Fruit fly (Drosophila melanogaster) whole organism, embryonic: ENCODE measurements around the gene CG14442.
A peak's percentile ranks its signal among the peaks of the same experiment; 100 is the strongest.

Experiments
- Bgb ChIP-seq: fragments of 200-800 bp; sonication (Bioruptor generic); IDR thresholded peaks from 2 replicates; pipeline ENCODE4 v1.3.6; 2022; ENCODE audit warnings: missing biosample characterization, missing genetic modification characterization; ENCODE audit not compliant: partially characterized antibody
- BtbVII ChIP-seq: fragments of 200-800 bp; sonication (Bioruptor generic); optimal IDR thresholded peaks from 3 replicates; lab custom pipeline; 2017; ENCODE audit warnings: missing biosample characterization, mild to moderate bottlenecking, missing genetic modification characterization
- C15 ChIP-seq: fragments of 200-800 bp; sonication (Bioruptor generic); IDR thresholded peaks from 3 replicates; pipeline ENCODE4 v1.3.6; 2022; ENCODE audit warnings: missing biosample characterization, missing genetic modification characterization
- CG13287 ChIP-seq: fragments of 200-800 bp; sonication (Bioruptor generic); IDR thresholded peaks from 2 replicates; pipeline ENCODE4 v1.3.6; 2022; ENCODE audit warnings: missing biosample characterization, missing genetic modification characterization; ENCODE audit not compliant: partially characterized antibody
- CG15696 ChIP-seq: fragments of 200-800 bp; sonication (Bioruptor generic); optimal IDR thresholded peaks from 2 replicates; lab custom pipeline; 2019; ENCODE audit warnings: missing biosample characterization, mild to moderate bottlenecking, missing genetic modification characterization, moderate library complexity
- CG16779 ChIP-seq: fragments of 200-800 bp; sonication (Bioruptor generic); IDR thresholded peaks from 2 replicates; pipeline ENCODE4 v1.3.6; 2022; ENCODE audit warnings: missing biosample characterization, missing genetic modification characterization
- CG17568 ChIP-seq: fragments of 200-800 bp; sonication (Bioruptor generic); optimal IDR thresholded peaks from 2 replicates; lab custom pipeline; 2018; ENCODE audit warnings: missing biosample characterization, mild to moderate bottlenecking, missing genetic modification characterization, moderate library complexity
- CG2129 ChIP-seq: fragments of 200-800 bp; sonication (Bioruptor generic); IDR thresholded peaks from 2 replicates; pipeline ENCODE4 v1.3.6; 2022; ENCODE audit warnings: missing biosample characterization, missing genetic modification characterization; ENCODE audit not compliant: partially characterized antibody
- CG31365 ChIP-seq: fragments of 200-800 bp; sonication (Bioruptor generic); optimal IDR thresholded peaks from 2 replicates; lab custom pipeline; 2018; ENCODE audit warnings: missing biosample characterization, mild to moderate bottlenecking, missing genetic modification characterization
- CG4617 ChIP-seq: fragments of 200-800 bp; sonication (Bioruptor generic); optimal IDR thresholded peaks from 3 replicates; lab custom pipeline; 2016; ENCODE audit warnings: missing biosample characterization, missing genetic modification characterization, borderline replicate concordance
- CG7357 ChIP-seq: fragments of 200-800 bp; sonication (Bioruptor generic); IDR thresholded peaks from 3 replicates; pipeline ENCODE4 v1.3.6; 2022; ENCODE audit warnings: missing biosample characterization, missing genetic modification characterization
- CG7372 ChIP-seq: fragments of 200-800 bp; sonication (Bioruptor generic); IDR thresholded peaks from 2 replicates; pipeline ENCODE4 v1.3.6; 2022; ENCODE audit warnings: missing biosample characterization, missing genetic modification characterization
- CG8089 ChIP-seq: fragments of 200-800 bp; sonication (Bioruptor generic); optimal IDR thresholded peaks from 3 replicates; lab custom pipeline; 2016; ENCODE audit warnings: missing biosample characterization, missing genetic modification characterization
- CG8765 ChIP-seq: fragments of 200-800 bp; sonication (Bioruptor generic); IDR thresholded peaks from 2 replicates; pipeline ENCODE4 v1.3.6; 2022; ENCODE audit warnings: missing biosample characterization, missing genetic modification characterization
- CG8924 ChIP-seq: fragments of 200-800 bp; optimal IDR thresholded peaks from 3 replicates; lab custom pipeline; 2019; ENCODE audit warnings: missing biosample characterization, mild to moderate bottlenecking, missing genetic modification characterization, moderate library complexity
- CG9727 ChIP-seq: fragments of 200-800 bp; sonication (Bioruptor generic); optimal IDR thresholded peaks from 3 replicates; lab custom pipeline; 2017; ENCODE audit warnings: missing biosample characterization, mild to moderate bottlenecking, missing genetic modification characterization
- Camta ChIP-seq: fragments of 200-800 bp; sonication (Bioruptor generic); optimal IDR thresholded peaks from 2 replicates; lab custom pipeline; 2016; ENCODE audit warnings: missing biosample characterization, missing genetic modification characterization
- CkIIα-i1 ChIP-seq: fragments of 200-800 bp; sonication (Bioruptor generic); IDR thresholded peaks from 2 replicates; pipeline ENCODE4 v1.3.6; 2022; ENCODE audit warnings: missing biosample characterization, missing genetic modification characterization
- D19B ChIP-seq: fragments of 200-800 bp; sonication (Bioruptor generic); optimal IDR thresholded peaks from 2 replicates; lab custom pipeline; 2017; ENCODE audit warnings: missing biosample characterization, mild to moderate bottlenecking, missing genetic modification characterization
- Dad ChIP-seq: fragments of 200-800 bp; sonication (Bioruptor generic); optimal IDR thresholded peaks from 3 replicates; lab custom pipeline; 2016; ENCODE audit warnings: missing biosample characterization, missing genetic modification characterization
- Dip3 ChIP-seq: fragments of 200-800 bp; sonication (Bioruptor generic); optimal IDR thresholded peaks from 3 replicates; lab custom pipeline; 2016; ENCODE audit warnings: missing biosample characterization, missing genetic modification characterization
- Drgx ChIP-seq: fragments of 200-800 bp; sonication (Bioruptor generic); IDR thresholded peaks from 2 replicates; pipeline ENCODE4 v1.3.6; 2022; ENCODE audit warnings: missing biosample characterization, missing genetic modification characterization
- E2f1 ChIP-seq: fragments of 200-800 bp; sonication (Bioruptor generic); IDR thresholded peaks from 2 replicates; pipeline ENCODE4 v1.3.6; 2022; ENCODE audit warnings: missing biosample characterization, missing genetic modification characterization
- Eip74EF ChIP-seq, 2 experiments: fragments of 200-800 bp in 1 of 2; fragments of >200 bp in 1 of 2; sonication (Bioruptor generic) in 1 of 2; optimal IDR thresholded peaks; 2 replicates each; lab custom pipeline; 2017 to 2019; ENCODE audit warnings: missing biosample characterization in 2 of 2, missing genetic modification characterization in 2 of 2, mild to moderate bottlenecking in 1 of 2, moderate library complexity in 1 of 2
- Fer1 ChIP-seq: fragments of 200-800 bp; sonication (Bioruptor generic); optimal IDR thresholded peaks from 2 replicates; lab custom pipeline; 2017; ENCODE audit warnings: missing biosample characterization, mild to moderate bottlenecking, missing genetic modification characterization
- H2.0 ChIP-seq: fragments of 200-800 bp; sonication (Bioruptor generic); IDR thresholded peaks from 2 replicates; pipeline ENCODE4 v1.3.6; 2022; ENCODE audit warnings: missing biosample characterization, missing genetic modification characterization
- Hr39 ChIP-seq: fragments of >200 bp; optimal IDR thresholded peaks from 2 replicates; lab custom pipeline; 2017
- Jarid2 ChIP-seq: fragments of 200-800 bp; sonication (Bioruptor generic); optimal IDR thresholded peaks from 3 replicates; lab custom pipeline; 2017; ENCODE audit warnings: mild to moderate bottlenecking, missing biosample characterization, missing genetic modification reagents, missing genetic modification characterization
- MBD-R2 ChIP-seq: fragments of 200-800 bp; sonication (Bioruptor generic); IDR thresholded peaks from 2 replicates; pipeline ENCODE4 v1.3.6; 2022; ENCODE audit warnings: missing biosample characterization, missing genetic modification characterization
- Neu2 ChIP-seq: fragments of 200-800 bp; sonication (Bioruptor generic); optimal IDR thresholded peaks from 3 replicates; lab custom pipeline; 2016; ENCODE audit warnings: missing biosample characterization, missing genetic modification characterization, borderline replicate concordance
- bab2 ChIP-seq: fragments of 200-800 bp; sonication (Bioruptor generic); optimal IDR thresholded peaks from 2 replicates; lab custom pipeline; 2016; ENCODE audit warnings: missing biosample characterization, missing genetic modification characterization
- cas ChIP-seq: fragments of 200-800 bp; sonication (Bioruptor generic); IDR thresholded peaks from 2 replicates; pipeline ENCODE4 v1.3.6; 2022; ENCODE audit warnings: missing biosample characterization, missing genetic modification characterization
- crol ChIP-seq: fragments of 200-800 bp; sonication (Bioruptor generic); IDR thresholded peaks from 2 replicates; pipeline ENCODE4 v1.3.6; 2022; ENCODE audit warnings: missing biosample characterization, missing genetic modification characterization
- disco-r ChIP-seq: fragments of 200-800 bp; sonication (Bioruptor generic); optimal IDR thresholded peaks from 2 replicates; lab custom pipeline; 2016; ENCODE audit warnings: missing biosample characterization, missing genetic modification characterization
- ewg ChIP-seq: fragments of 200-800 bp; sonication (Bioruptor generic); optimal IDR thresholded peaks from 3 replicates; lab custom pipeline; 2017; ENCODE audit warnings: mild to moderate bottlenecking, missing biosample characterization, missing genetic modification reagents, missing genetic modification characterization
- exex ChIP-seq: fragments of 200-800 bp; sonication (Bioruptor generic); optimal IDR thresholded peaks from 4 replicates; lab custom pipeline; 2018; ENCODE audit warnings: missing biosample characterization, mild to moderate bottlenecking, missing genetic modification characterization, moderate library complexity
- gcm2 ChIP-seq: fragments of 200-800 bp; sonication (Bioruptor generic); optimal IDR thresholded peaks from 2 replicates; lab custom pipeline; 2016; ENCODE audit warnings: missing biosample characterization, missing genetic modification characterization
- hb ChIP-seq: fragments of 200-800 bp; sonication (Bioruptor generic); IDR thresholded peaks from 3 replicates; pipeline ENCODE4 v1.3.6; 2022; ENCODE audit warnings: missing biosample characterization, missing genetic modification characterization; ENCODE audit not compliant: partially characterized antibody
- jing ChIP-seq: fragments of 200-800 bp; sonication (Bioruptor generic); optimal IDR thresholded peaks from 2 replicates; lab custom pipeline; 2018; ENCODE audit warnings: missing biosample characterization, mild to moderate bottlenecking, missing genetic modification characterization
- ken ChIP-seq: fragments of 200-800 bp; sonication (Bioruptor generic); IDR thresholded peaks from 3 replicates; pipeline ENCODE4 v1.3.6; 2022; ENCODE audit warnings: missing biosample characterization, missing genetic modification characterization
- kni ChIP-seq: fragments of 200-800 bp; sonication (Bioruptor generic); optimal IDR thresholded peaks from 3 replicates; lab custom pipeline; 2017; ENCODE audit warnings: mild to moderate bottlenecking, missing biosample characterization, missing genetic modification reagents, missing genetic modification characterization
- knrl ChIP-seq: fragments of 200-800 bp; sonication (Bioruptor generic); IDR thresholded peaks from 3 replicates; pipeline ENCODE4 v1.3.6; 2022; ENCODE audit warnings: missing biosample characterization, missing genetic modification characterization; ENCODE audit not compliant: partially characterized antibody
- nom ChIP-seq: fragments of 200-800 bp; sonication (Bioruptor generic); optimal IDR thresholded peaks from 2 replicates; lab custom pipeline; 2017; ENCODE audit warnings: missing biosample characterization, missing genetic modification characterization, mild to moderate bottlenecking, moderate library complexity, missing genetic modification reagents
- p53 ChIP-seq: fragments of 200-800 bp; sonication (Bioruptor generic); optimal IDR thresholded peaks from 2 replicates; lab custom pipeline; 2016; ENCODE audit warnings: missing biosample characterization, missing genetic modification characterization
- pnt ChIP-seq: fragments of 200-800 bp; sonication (Bioruptor generic); optimal IDR thresholded peaks from 3 replicates; lab custom pipeline; 2016; ENCODE audit warnings: missing biosample characterization, missing genetic modification characterization
- psq ChIP-seq: fragments of 200-800 bp; sonication (Bioruptor generic); optimal IDR thresholded peaks from 2 replicates; lab custom pipeline; 2017; ENCODE audit warnings: missing biosample characterization, missing genetic modification characterization
- ro ChIP-seq: fragments of 200-800 bp; sonication (Bioruptor generic); IDR thresholded peaks from 2 replicates; pipeline ENCODE4 v1.3.6; 2022; ENCODE audit warnings: missing biosample characterization, missing genetic modification characterization
- sim ChIP-seq: fragments of 200-800 bp; sonication (Bioruptor generic); IDR thresholded peaks from 2 replicates; pipeline ENCODE4 v1.3.6; 2022; ENCODE audit warnings: missing biosample characterization, missing genetic modification characterization
- stc ChIP-seq: fragments of 200-800 bp; sonication (Bioruptor generic); IDR thresholded peaks from 2 replicates; pipeline ENCODE4 v1.3.6; 2022; ENCODE audit warnings: missing biosample characterization, missing genetic modification characterization
- zfh2 ChIP-seq: fragments of 200-800 bp; sonication (Bioruptor generic); optimal IDR thresholded peaks from 2 replicates; lab custom pipeline; 2016; ENCODE audit warnings: missing biosample characterization, missing genetic modification characterization

Gene CG14442

dm6 chrX:6656023-6656594, 38.7 kb downstream of the CG14442 start (continued):
- TF ChIP-seq CG7372 (peak; percentile 78), C15 (GFP tag; lab: Robert Waterston, UW) (peak; percentile 70; the same call in 1 of the 3 replicates), CG9727 (GFP tag; lab: Kevin White, UChicago) (peak; percentile 91), cas (GFP tag; lab: Robert Waterston, UW) (peak; percentile 44; the same call in 1 of the 2 replicates), Fer1 (GFP tag; lab: Kevin White, UChicago) (peak; percentile 88), CG2129 (no peak), sim (0 out of 2 replicates have a peak, but pooled peaks have one; percentile 17), CkIIα-i1 (GFP tag; lab: Robert Waterston, UW) (no peak), CG7357 (peak; percentile 67; the same call in 2 of the 3 replicates), CG4617 (GFP tag; lab: Kevin White, UChicago) (peak; percentile 40), p53 (GFP tag; lab: Kevin White, UChicago) (peak; percentile 46), MBD-R2 (GFP tag; lab: Robert Waterston, UW) (peak; percentile 34; the same call in 1 of the 2 replicates), H2.0 (GFP tag; lab: Robert Waterston, UW) (peak; percentile 71), gcm2 (GFP tag; lab: Kevin White, UChicago) (peak; percentile 70), CG17568 (peak; percentile 63), ewg (GFP tag; lab: Kevin White, UChicago) (peak; percentile 82), Dip3 (GFP tag; lab: Kevin White, UChicago) (peak; percentile 85), exex (peak; percentile 74), CG13287 (GFP tag; lab: Robert Waterston, UW) (no peak), D19B (peak; percentile 77), bab2 (GFP tag; lab: Kevin White, UChicago) (peak; percentile 77), kni (peak; percentile 39), Drgx (GFP tag; lab: Robert Waterston, UW) (peak; percentile 88), Dad (GFP tag; lab: Kevin White, UChicago) (peak; percentile 75), nom (GFP tag; lab: Kevin White, UChicago) (peak; percentile 69), Camta (GFP tag; lab: Kevin White, UChicago) (peak; percentile 85), ken (GFP tag; lab: Robert Waterston, UW) (peak; percentile 57; the same call in 1 of the 3 replicates), zfh2 (GFP tag; lab: Kevin White, UChicago) (peak; percentile 77), CG8089 (peak; percentile 68), BtbVII (GFP tag; lab: Kevin White, UChicago) (peak; percentile 84), hb (GFP tag; lab: Robert Waterston, UW) (no peak), Neu2 (GFP tag; lab: Kevin White, UChicago) (peak; percentile 20), knrl (GFP tag; lab: Robert Waterston, UW) (no peak), CG8924 (tag; lab: Kevin White, UChicago) (peak; percentile 86), CG31365 (peak; percentile 38), CG15696 (tag; lab: Kevin White, UChicago) (peak; percentile 65), jing (GFP tag; lab: Kevin White, UChicago) (peak; percentile 66), Bgb (GFP tag; lab: Robert Waterston, UW) (no peak), Hr39 (no peak), ro (0 out of 2 replicates have a peak, but pooled peaks have one; percentile 53), Jarid2 (peak; percentile 66), pnt (GFP tag; lab: Kevin White, UChicago) (peak; percentile 62), Eip74EF (GFP tag; optimal IDR thresholded peaks at IDR 0.05; lab: Kevin White, UChicago) (peak in 1 of 2 experiments; percentile 86), stc (GFP tag; lab: Robert Waterston, UW) (peak; percentile 77), E2f1 (GFP tag; lab: Robert Waterston, UW) (peak; percentile 78), psq (GFP tag; lab: Kevin White, UChicago) (peak; percentile 30), crol (GFP tag; lab: Robert Waterston, UW) (no peak), CG16779 (GFP tag; lab: Robert Waterston, UW) (no peak), CG8765 (GFP tag; lab: Robert Waterston, UW) (peak; percentile 71), disco-r (GFP tag; lab: Kevin White, UChicago) (peak; percentile 65)
